Worm (Caenorhabditis elegans): ENCODE measurements around the gene usp-33.

Gene usp-33

DNA sequence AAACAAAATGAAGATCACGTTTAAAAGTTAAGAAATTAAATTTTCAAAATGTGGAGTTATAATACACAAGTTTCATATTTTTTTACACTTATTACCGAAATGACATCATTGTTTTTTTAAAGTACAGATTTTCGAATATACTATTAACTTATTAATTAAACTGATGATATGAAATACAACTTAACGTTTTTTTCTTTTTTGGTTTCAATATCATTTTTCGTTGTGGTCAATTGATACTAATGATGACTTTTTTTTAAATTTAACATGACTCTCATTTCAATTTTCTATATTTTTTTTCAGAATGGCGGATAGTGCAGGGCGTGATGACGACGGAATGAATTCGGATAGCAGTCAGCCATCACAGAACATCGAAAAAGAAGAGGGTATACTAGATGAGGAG lies at the start of gene usp-33:
Gene usp-33, plus strand, starts transcription at position 301 of the 400 bp plus-strand sequence.
- TF ChIP-seq tbx-37 (GFP tag; conservative IDR thresholded peaks at IDR 0.05) (no peak), hmbx-1 (tag; optimal IDR thresholded peaks at IDR 0.05) (no peak)

- TF ChIP-seq hmbx-1 (tag; optimal IDR thresholded peaks at IDR 0.05) (no peak), ceh-36 (tag; optimal IDR thresholded peaks at IDR 0.05) (peak; percentile 10)
Measured at ce11 chrX:15541437-15541836, 49.7 kb upstream of the usp-33 start.

- no peak for TF ChIP-seq tra-4 (tag; optimal IDR thresholded peaks at IDR 0.05)
- no peak for TF ChIP-seq hmbx-1 (tag; optimal IDR thresholded peaks at IDR 0.05)
- no peak for TF ChIP-seq tbx-11 (GFP tag; IDR thresholded peaks at IDR 0.05)
- no peak for TF ChIP-seq sea-1 (GFP tag; conservative IDR thresholded peaks at IDR 0.05)
- no peak for TF ChIP-seq flt-1 (GFP tag; IDR thresholded peaks at IDR 0.05)
- no peak for TF ChIP-seq ceh-36 (tag; optimal IDR thresholded peaks at IDR 0.05)
- no peak for TF ChIP-seq F13C5.2 (tag; optimal IDR thresholded peaks at IDR 0.05)
- TF ChIP-seq ets-7 (tag; optimal IDR thresholded peaks at IDR 0.05), result no peak
- TF ChIP-seq hmg-4 (GFP tag; optimal IDR thresholded peaks at IDR 0.05), result no peak
- TF ChIP-seq aly-1 (tag; optimal IDR thresholded peaks at IDR 0.05), result no peak
- TF ChIP-seq scrt-1 (GFP tag; IDR thresholded peaks at IDR 0.05), result no peak
- TF ChIP-seq tbx-37 (GFP tag; conservative IDR thresholded peaks at IDR 0.05), result no peak
Measured at ce11 chrX:15544671-15545070, 46.5 kb upstream of the usp-33 start.

DNA sequence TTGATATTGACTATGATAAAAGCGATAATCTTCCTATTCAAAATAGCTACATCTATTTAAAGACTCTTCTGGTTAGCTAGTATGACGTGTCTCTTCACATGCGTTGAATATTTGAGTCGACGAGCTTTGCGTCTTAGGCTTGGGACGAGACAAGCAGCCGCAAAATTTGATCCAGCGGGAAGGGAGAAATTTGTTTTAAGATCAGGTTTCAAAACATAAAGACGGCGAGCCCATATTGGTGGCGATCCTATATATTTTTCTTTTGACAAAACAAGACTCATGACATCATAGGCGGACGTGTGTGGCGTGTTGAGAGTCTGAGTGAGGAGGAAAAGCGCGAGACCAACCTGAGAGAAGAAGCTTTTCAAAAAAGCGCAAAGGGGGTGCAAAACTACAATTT lies 45.7 kb upstream of the usp-33 start:
- TF ChIP-seq ets-7 (tag; optimal IDR thresholded peaks at IDR 0.05) (no peak), B0310.2 (tag; optimal IDR thresholded peaks at IDR 0.05) (no peak), scrt-1 (GFP tag; IDR thresholded peaks at IDR 0.05) (no peak), ceh-13 (GFP tag; optimal IDR thresholded peaks at IDR 0.05) (no peak), hmbx-1 (tag; optimal IDR thresholded peaks at IDR 0.05) (no peak), tbx-37 (GFP tag; conservative IDR thresholded peaks at IDR 0.05) (no peak), ceh-36 (tag; optimal IDR thresholded peaks at IDR 0.05) (no peak), pes-1 (GFP tag; IDR thresholded peaks at IDR 0.05) (no peak), tra-4 (tag; optimal IDR thresholded peaks at IDR 0.05) (no peak), hnd-1 (tag; optimal IDR thresholded peaks at IDR 0.05) (no peak), aly-1 (tag; optimal IDR thresholded peaks at IDR 0.05) (no peak), F13C5.2 (tag; optimal IDR thresholded peaks at IDR 0.05) (no peak)

DNA sequence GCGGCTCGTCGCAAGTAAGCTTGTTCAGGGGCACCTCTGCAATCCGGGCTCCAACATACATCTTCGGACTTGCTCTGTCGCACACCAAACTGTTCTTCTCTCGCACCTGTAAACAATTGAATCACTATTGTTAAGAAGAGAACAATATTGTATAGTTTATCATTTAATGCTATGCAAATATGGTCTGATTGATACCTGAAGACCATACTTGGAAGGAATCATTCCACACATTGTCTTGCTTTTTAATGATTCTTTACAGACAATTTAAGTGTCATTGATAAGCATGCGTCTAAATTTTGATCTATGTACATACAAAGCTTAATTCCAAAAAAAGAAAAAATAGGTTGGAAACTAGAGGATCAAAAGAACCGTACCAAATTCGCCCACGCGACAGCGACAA lies 44.2 kb upstream of the usp-33 start:
- TF ChIP-seq hmbx-1 (tag; optimal IDR thresholded peaks at IDR 0.05) (no peak), tbx-11 (GFP tag; IDR thresholded peaks at IDR 0.05) (no peak), scrt-1 (GFP tag; IDR thresholded peaks at IDR 0.05) (no peak), aly-1 (tag; optimal IDR thresholded peaks at IDR 0.05) (no peak), F13C5.2 (tag; optimal IDR thresholded peaks at IDR 0.05) (no peak), ama-1 (optimal IDR thresholded peaks at IDR 0.05) (no peak), pes-1 (GFP tag; IDR thresholded peaks at IDR 0.05) (no peak), tra-4 (tag; optimal IDR thresholded peaks at IDR 0.05) (no peak), tbx-37 (GFP tag; conservative IDR thresholded peaks at IDR 0.05) (no peak)

DNA sequence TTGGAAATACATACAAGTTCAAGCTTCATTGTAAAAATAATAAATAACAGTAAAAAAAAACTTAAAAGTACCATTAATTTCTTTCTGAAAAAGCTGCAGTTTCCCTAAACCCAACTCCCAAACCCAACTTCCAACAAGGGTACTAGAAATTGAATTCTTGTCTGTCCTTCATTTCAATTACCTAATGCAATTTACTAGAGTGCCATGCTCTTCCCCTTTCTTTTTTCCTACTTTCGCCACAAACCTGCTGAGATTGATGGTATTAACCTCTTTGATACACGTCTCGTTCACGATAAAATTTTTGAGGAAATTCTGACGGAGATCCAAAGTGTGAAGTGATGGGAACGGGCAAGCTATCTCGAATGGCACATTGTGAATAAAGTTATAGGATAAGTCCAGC lies 43.3 kb upstream of the usp-33 start:
- TF ChIP-seq flt-1 (GFP tag; IDR thresholded peaks at IDR 0.05) (no peak), ama-1 (optimal IDR thresholded peaks at IDR 0.05) (no peak), F13C5.2 (tag; optimal IDR thresholded peaks at IDR 0.05) (no peak), hnd-1 (tag; optimal IDR thresholded peaks at IDR 0.05) (no peak), ceh-36 (tag; optimal IDR thresholded peaks at IDR 0.05) (no peak), ceh-13 (GFP tag; optimal IDR thresholded peaks at IDR 0.05) (no peak), pes-1 (GFP tag; IDR thresholded peaks at IDR 0.05) (no peak), sea-1 (GFP tag; conservative IDR thresholded peaks at IDR 0.05) (no peak), hmbx-1 (tag; optimal IDR thresholded peaks at IDR 0.05) (no peak), tbx-11 (GFP tag; IDR thresholded peaks at IDR 0.05) (no peak), B0310.2 (tag; optimal IDR thresholded peaks at IDR 0.05) (no peak)

DNA sequence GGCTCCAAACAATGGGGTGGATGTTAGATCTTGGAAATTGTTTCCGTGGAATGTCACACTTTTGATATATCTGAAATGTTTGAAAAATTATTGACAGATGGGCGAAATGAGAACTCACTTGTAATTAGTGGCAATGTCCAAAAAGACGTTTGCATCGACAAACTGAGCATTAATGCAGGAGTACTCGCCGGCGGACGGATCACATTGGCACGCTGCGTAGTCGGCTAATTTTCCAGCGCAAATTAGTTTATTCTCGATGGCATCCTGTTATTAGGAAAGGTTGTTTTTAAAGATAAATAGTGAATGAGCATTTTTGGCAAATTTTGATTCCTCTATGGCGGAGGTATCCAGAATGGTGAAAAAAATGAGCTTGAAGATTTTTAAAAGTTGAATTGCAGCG lies 40.4 kb upstream of the usp-33 start:
- TF ChIP-seq ceh-13 (GFP tag; optimal IDR thresholded peaks at IDR 0.05) (no peak), flt-1 (GFP tag; IDR thresholded peaks at IDR 0.05) (no peak), scrt-1 (GFP tag; IDR thresholded peaks at IDR 0.05) (no peak), F13C5.2 (tag; optimal IDR thresholded peaks at IDR 0.05) (no peak), ama-1 (optimal IDR thresholded peaks at IDR 0.05) (no peak), hmg-4 (GFP tag; optimal IDR thresholded peaks at IDR 0.05) (no peak), tbx-11 (GFP tag; IDR thresholded peaks at IDR 0.05) (no peak), hnd-1 (tag; optimal IDR thresholded peaks at IDR 0.05) (no peak), hmbx-1 (tag; optimal IDR thresholded peaks at IDR 0.05) (no peak), ets-7 (tag; optimal IDR thresholded peaks at IDR 0.05) (no peak)

ce11 chrX:15552024-15552769 lies 39.0 kb upstream of the usp-33 start:
- TF ChIP-seq flt-1 (GFP tag; IDR thresholded peaks at IDR 0.05) (no peak), hnd-1 (tag; optimal IDR thresholded peaks at IDR 0.05) (no peak), scrt-1 (GFP tag; IDR thresholded peaks at IDR 0.05) (no peak), F13C5.2 (tag; optimal IDR thresholded peaks at IDR 0.05) (no peak), hmg-4 (GFP tag; optimal IDR thresholded peaks at IDR 0.05) (no peak), hmbx-1 (tag; optimal IDR thresholded peaks at IDR 0.05) (no peak), tra-4 (tag; optimal IDR thresholded peaks at IDR 0.05) (no peak), ama-1 (optimal IDR thresholded peaks at IDR 0.05) (no peak), ceh-36 (tag; optimal IDR thresholded peaks at IDR 0.05) (no peak), ceh-13 (GFP tag; optimal IDR thresholded peaks at IDR 0.05) (no peak), aly-1 (tag; optimal IDR thresholded peaks at IDR 0.05) (no peak), ets-7 (tag; optimal IDR thresholded peaks at IDR 0.05) (no peak), pes-1 (GFP tag; IDR thresholded peaks at IDR 0.05) (no peak), B0310.2 (tag; optimal IDR thresholded peaks at IDR 0.05) (no peak), tbx-37 (GFP tag; conservative IDR thresholded peaks at IDR 0.05) (no peak), sea-1 (GFP tag; conservative IDR thresholded peaks at IDR 0.05) (no peak), tbx-11 (GFP tag; IDR thresholded peaks at IDR 0.05) (no peak)

Data from whole organism, early embryonic.